Fruit fly (Drosophila melanogaster): ENCODE measurements around the gene CG43082.

DNA sequence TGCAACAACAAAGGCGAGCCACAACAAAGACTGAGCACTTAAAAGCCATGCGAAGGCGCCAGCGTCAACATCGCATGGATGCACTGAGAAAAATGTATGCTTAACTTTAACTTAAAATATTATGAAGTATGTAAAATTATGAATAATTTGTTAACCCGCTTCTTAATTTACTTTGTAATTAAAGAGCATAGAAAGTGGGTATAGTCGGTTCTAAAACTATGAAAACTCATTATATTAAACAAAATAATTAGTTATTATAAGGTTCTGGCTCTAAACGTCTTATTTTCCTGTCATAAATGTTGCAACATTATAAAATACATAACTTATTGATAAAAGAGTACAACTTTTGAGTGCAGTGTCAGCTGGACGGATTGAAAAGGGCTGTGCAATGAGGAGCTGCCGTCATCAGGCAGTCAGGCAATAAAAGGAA is 20.1 kb upstream of the CG43082 start:
- no peak for TF ChIP-seq Myc (optimal IDR thresholded peaks at IDR 0.05)
- TF ChIP-seq Hr78 (GFP tag; optimal IDR thresholded peaks at IDR 0.05), result no peak
- TF ChIP-seq h (GFP tag; optimal IDR thresholded peaks at IDR 0.05), result no peak
- peak; percentile 23 for TF ChIP-seq HLH106 (tag; optimal IDR thresholded peaks at IDR 0.05)
- no peak for TF ChIP-seq psq (GFP tag; optimal IDR thresholded peaks at IDR 0.05)
- TF ChIP-seq rgr (GFP tag; optimal IDR thresholded peaks at IDR 0.05), result no peak
- TF ChIP-seq usp (GFP tag; optimal IDR thresholded peaks at IDR 0.05), result no peak
- no peak for TF ChIP-seq lola (GFP tag; optimal IDR thresholded peaks at IDR 0.05)
- TF ChIP-seq dl (GFP tag; optimal IDR thresholded peaks at IDR 0.05; ENCODE audit: insufficient read depth in 1 of 2, partially characterized antibody in 2 of 2), result no peak
- no peak for TF ChIP-seq dsf (GFP tag; optimal IDR thresholded peaks at IDR 0.05; ENCODE audit: borderline replicate concordance)
- no peak for TF ChIP-seq Dfd (GFP tag; optimal IDR thresholded peaks at IDR 0.05)
- no peak for TF ChIP-seq Dif (GFP tag; optimal IDR thresholded peaks at IDR 0.05; ENCODE audit: partially characterized antibody)

Measured in whole organism, wandering third instar larva.